Worm (Caenorhabditis elegans) whole organism, young adult: Measurements from ENCODE around the gene efhc-1.

Experiments used
- attf-5 ChIP-seq: fragments of 200-800 bp; sonication (Bioruptor generic); optimal IDR thresholded peaks from 2 replicates; lab custom pipeline; 2018; ENCODE audit warnings: mild to moderate bottlenecking, missing genetic modification characterization, missing compliant biosample characterization
- dpff-1 ChIP-seq: sonication (generic microtip); optimal IDR thresholded peaks from 2 replicates; lab custom pipeline; 2017; ENCODE audit warnings: mild to moderate bottlenecking, missing genetic modification characterization, missing compliant biosample characterization
- egrh-3 ChIP-seq: fragments of 200-800 bp; sonication (Bioruptor generic); IDR thresholded peaks from 2 replicates; pipeline ENCODE4 v1.3.6; 2022; ENCODE audit warnings: missing genetic modification reagents, missing genetic modification characterization, missing compliant biosample characterization
- ekl-4 ChIP-seq: fragments of 200-800 bp; sonication (Bioruptor generic); IDR thresholded peaks from 2 replicates; pipeline ENCODE4 v1.3.6; 2022; ENCODE audit warnings: missing genetic modification reagents, missing genetic modification characterization, missing compliant biosample characterization
- hrde-1 ChIP-seq: sonication (generic microtip); optimal IDR thresholded peaks from 2 replicates; lab custom pipeline; 2016; ENCODE audit warnings: missing genetic modification characterization, mild to moderate bottlenecking, missing compliant biosample characterization, moderate library complexity, missing genotype, missing genetic modification reagents, borderline replicate concordance
- snpc-4 ChIP-seq, 5 experiments: fragments of 150-350 bp in 1 of 5; sonication (generic microtip) in 4 of 5; optimal IDR thresholded peaks; 2 replicates each; lab custom pipeline; 2014 to 2018; ENCODE audit warnings: missing genetic modification characterization in 5 of 5, missing biosample characterization in 3 of 5, antibody characterized with exemption in 2 of 5, mild to moderate bottlenecking in 2 of 5, missing compliant biosample characterization in 2 of 5, missing genotype in 2 of 5, moderate library complexity in 2 of 5, missing genetic modification reagents in 1 of 5

- TF ChIP-seq ekl-4 (no peak), hrde-1 (tag; lab: Kevin White, UChicago) (no peak), egrh-3 (no peak), dpff-1 (tag; lab: Kevin White, UChicago) (no peak), snpc-4 (GFP tag; optimal IDR thresholded peaks at IDR 0.05; lab: Kevin White, UChicago) (no peak), snpc-4 (tag; optimal IDR thresholded peaks at IDR 0.05; lab: Kevin White, UChicago) (no peak), attf-5 (GFP tag; lab: Kevin White, UChicago) (no peak)
Observed at ce11 chrX:10392792-10393191, 34.6 kb downstream of the efhc-1 start.
